Fruit fly (Drosophila melanogaster): ENCODE results near the gene SmB.
A peak's percentile ranks its signal among the peaks of the same experiment; 100 is the strongest.

The SmB gene

DNA sequence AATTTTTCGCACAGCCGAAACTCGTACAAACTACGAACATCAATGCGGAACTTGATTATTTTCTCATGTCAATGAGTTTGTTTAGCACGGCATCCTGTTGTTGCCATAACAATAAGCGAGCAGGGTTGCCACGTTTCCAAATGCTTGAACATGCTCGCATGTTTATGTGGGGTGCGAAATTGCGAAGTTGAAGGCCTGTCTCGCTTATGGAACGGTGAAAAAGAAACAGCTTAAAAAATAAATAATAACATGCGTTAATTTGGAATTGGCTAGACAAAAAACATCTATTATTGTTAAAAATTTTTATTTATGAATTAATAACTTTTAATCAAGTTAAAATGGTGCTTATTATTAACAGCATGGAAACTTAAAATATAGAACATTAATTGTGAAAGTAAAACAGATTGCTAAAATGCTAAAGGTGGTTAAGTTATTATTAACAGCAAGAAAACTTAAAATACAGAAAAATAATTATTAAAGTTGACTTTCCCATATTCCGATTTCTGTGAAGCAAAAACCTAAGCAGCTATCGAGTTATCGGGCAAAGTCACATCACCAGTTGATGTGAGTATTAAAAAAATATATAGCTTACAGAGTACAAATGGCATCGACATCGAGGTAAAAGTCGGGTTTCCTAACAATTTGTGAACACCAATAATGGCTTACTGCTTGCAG, 4.5 kb upstream of the SmB start, which contains the start of the genes Bug22 and TfIIB (continued):
- TF ChIP-seq dm (GFP tag; optimal IDR thresholded peaks at IDR 0.05): peak; percentile 74
- peak; percentile 71 for TF ChIP-seq CG14014 (GFP tag; IDR thresholded peaks at IDR 0.05)
- no peak for TF ChIP-seq Poxn (GFP tag; IDR thresholded peaks at IDR 0.05)
- no peak for TF ChIP-seq hth (optimal IDR thresholded peaks at IDR 0.05)
- peak; percentile 13 for TF ChIP-seq exex (tag; optimal IDR thresholded peaks at IDR 0.05)
- no peak for TF ChIP-seq bcd (GFP tag; optimal IDR thresholded peaks at IDR 0.05)
- no peak for TF ChIP-seq D19B (GFP tag; optimal IDR thresholded peaks at IDR 0.05)
- peak; percentile 18 for TF ChIP-seq CG10431 (GFP tag; optimal IDR thresholded peaks at IDR 0.05)
- peak; percentile 75 for TF ChIP-seq Nf-YC (tag; optimal IDR thresholded peaks at IDR 0.05)
- TF ChIP-seq Side (GFP tag; optimal IDR thresholded peaks at IDR 0.05): peak; percentile 37
- TF ChIP-seq nom (GFP tag; optimal IDR thresholded peaks at IDR 0.05): peak; percentile 62
- TF ChIP-seq CG8290 (GFP tag; optimal IDR thresholded peaks at IDR 0.05): peak; percentile 78
- TF ChIP-seq CG8290 (tag; optimal IDR thresholded peaks at IDR 0.05): peak; percentile 90 to 92
- peak; percentile 59 for TF ChIP-seq unpg (GFP tag; optimal IDR thresholded peaks at IDR 0.05)
- peak; percentile 58 for TF ChIP-seq CG10147 (GFP tag; optimal IDR thresholded peaks at IDR 0.05)
- TF ChIP-seq gsb (GFP tag; IDR thresholded peaks at IDR 0.05): 0 out of 2 replicates have a peak, but pooled peaks have one; percentile 30
- TF ChIP-seq ro (GFP tag; IDR thresholded peaks at IDR 0.05): no peak
- no peak for TF ChIP-seq Doc3 (GFP tag; IDR thresholded peaks at IDR 0.05; ENCODE audit: partially characterized antibody)
- TF ChIP-seq Asciz (GFP tag; optimal IDR thresholded peaks at IDR 0.05): peak; percentile 37
- no peak for TF ChIP-seq dan (GFP tag; IDR thresholded peaks at IDR 0.05)
- TF ChIP-seq CG8281 (tag; optimal IDR thresholded peaks at IDR 0.05): no peak
- no peak for TF ChIP-seq CkIIα-i1 (GFP tag; IDR thresholded peaks at IDR 0.05)
- TF ChIP-seq Lim3 (GFP tag; IDR thresholded peaks at IDR 0.05): no peak
- no peak for TF ChIP-seq ATbp (GFP tag; optimal IDR thresholded peaks at IDR 0.05)
- peak; percentile 84 for TF ChIP-seq vvl (GFP tag; IDR thresholded peaks at IDR 0.05)
- TF ChIP-seq zen2 (GFP tag; IDR thresholded peaks at IDR 0.05; ENCODE audit: partially characterized antibody): no peak
- no peak for TF ChIP-seq CG6765 (GFP tag; optimal IDR thresholded peaks at IDR 0.05)
- TF ChIP-seq abd-A (tag; optimal IDR thresholded peaks at IDR 0.05): no peak
- TF ChIP-seq ci (GFP tag; IDR thresholded peaks at IDR 0.05): peak; percentile 88
- no peak for TF ChIP-seq klu (GFP tag; IDR thresholded peaks at IDR 0.05)
- TF ChIP-seq CG8359 (GFP tag; optimal IDR thresholded peaks at IDR 0.05; ENCODE audit: borderline replicate concordance): no peak
- no peak for TF ChIP-seq sim (GFP tag; IDR thresholded peaks at IDR 0.05)
- no peak for TF ChIP-seq chinmo (GFP tag; IDR thresholded peaks at IDR 0.05; ENCODE audit: partially characterized antibody)
- peak; percentile 57 to 93 for TF ChIP-seq Pdp1 (GFP tag; optimal IDR thresholded peaks at IDR 0.05)
- TF ChIP-seq toy (GFP tag; IDR thresholded peaks at IDR 0.05): no peak
- peak; percentile 41 for TF ChIP-seq CG12236 (GFP tag; optimal IDR thresholded peaks at IDR 0.05)
- no peak for TF ChIP-seq CG7745 (tag; optimal IDR thresholded peaks at IDR 0.05)
- TF ChIP-seq CG8765 (GFP tag; IDR thresholded peaks at IDR 0.05): no peak
- peak; percentile 20 for TF ChIP-seq Myb (GFP tag; optimal IDR thresholded peaks at IDR 0.05)
- no peak for TF ChIP-seq Gsc (GFP tag; IDR thresholded peaks at IDR 0.05)
- peak; percentile 56 for TF ChIP-seq CG10267 (tag; optimal IDR thresholded peaks at IDR 0.05)
- peak; percentile 61 for TF ChIP-seq jumu (GFP tag; optimal IDR thresholded peaks at IDR 0.05)
- TF ChIP-seq onecut (GFP tag; IDR thresholded peaks at IDR 0.05): peak; percentile 63
- TF ChIP-seq CG17186 (GFP tag; optimal IDR thresholded peaks at IDR 0.05): no peak
- TF ChIP-seq Hr78 (GFP tag; optimal IDR thresholded peaks at IDR 0.05): no peak
- peak; percentile 74 for TF ChIP-seq Sry-δ (GFP tag; optimal IDR thresholded peaks at IDR 0.05)
- peak; percentile 35 to 41 for TF ChIP-seq chif (GFP tag; optimal IDR thresholded peaks at IDR 0.05)
- TF ChIP-seq Dek (tag; optimal IDR thresholded peaks at IDR 0.05): peak; percentile 76
- peak; percentile 72 for TF ChIP-seq CG12155 (GFP tag; optimal IDR thresholded peaks at IDR 0.05)
- peak; percentile 74 for TF ChIP-seq CG13424 (tag; optimal IDR thresholded peaks at IDR 0.05)
